Worm (Caenorhabditis elegans): ENCODE data around the gene col-148.

The col-148 gene

DNA sequence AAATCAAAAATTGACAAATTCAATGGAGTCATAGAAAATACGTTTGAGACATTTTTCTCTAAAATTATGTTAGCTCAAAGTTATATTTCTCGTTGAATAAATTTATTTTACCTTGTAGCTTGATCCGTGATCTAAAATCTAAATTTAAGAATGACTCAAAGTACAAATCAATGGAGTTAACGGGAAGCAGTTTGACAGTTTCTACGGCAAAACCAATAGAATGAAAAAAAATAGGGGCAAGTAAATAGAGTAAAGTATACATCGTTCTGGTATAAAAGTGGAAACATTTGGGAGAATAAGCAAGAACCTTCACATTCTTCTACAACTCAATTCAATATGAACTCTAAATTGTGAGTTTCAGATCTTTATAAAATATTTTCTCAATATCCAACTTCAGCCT lies 10.6 kb upstream of the col-148 start, which contains the start of gene fipr-6:
Gene fipr-6 (plus strand): TSS at position 301 of the 400 bp plus-strand sequence.
- no peak for TF ChIP-seq T26A8.4 (GFP tag; IDR thresholded peaks at IDR 0.05)
- TF ChIP-seq daf-19 (GFP tag; conservative IDR thresholded peaks at IDR 0.05) = no peak
- no peak for TF ChIP-seq hmg-1.1 (GFP tag; IDR thresholded peaks at IDR 0.05)
- no peak for TF ChIP-seq F10B5.3 (tag; optimal IDR thresholded peaks at IDR 0.05)
- no peak for TF ChIP-seq nhr-10 (tag; optimal IDR thresholded peaks at IDR 0.05)
- no peak for TF ChIP-seq vab-7 (GFP tag; IDR thresholded peaks at IDR 0.05)
- no peak for TF ChIP-seq spr-3 (GFP tag; optimal IDR thresholded peaks at IDR 0.05)
- no peak for TF ChIP-seq dpl-1 (GFP tag; optimal IDR thresholded peaks at IDR 0.05)
- no peak for TF ChIP-seq nhr-237 (tag; optimal IDR thresholded peaks at IDR 0.05)
- TF ChIP-seq mdl-1 (tag; optimal IDR thresholded peaks at IDR 0.05) = no peak
- no peak for TF ChIP-seq lin-39 (tag; optimal IDR thresholded peaks at IDR 0.05)
- TF ChIP-seq daf-16 (GFP tag; optimal IDR thresholded peaks at IDR 0.05) = no peak
- no peak for TF ChIP-seq daf-16 (tag; optimal IDR thresholded peaks at IDR 0.05)
- no peak for TF ChIP-seq sdz-12 (GFP tag; optimal IDR thresholded peaks at IDR 0.05)
- TF ChIP-seq daf-12 (tag; optimal IDR thresholded peaks at IDR 0.05) = no peak
- TF ChIP-seq snpc-1.2 (GFP tag; IDR thresholded peaks at IDR 0.05) = no peak
- no peak for TF ChIP-seq F44E2.7 (GFP tag; IDR thresholded peaks at IDR 0.05)
- TF ChIP-seq attf-4 (tag; optimal IDR thresholded peaks at IDR 0.05) = no peak
- TF ChIP-seq ceh-82 (tag; optimal IDR thresholded peaks at IDR 0.05) = no peak
- TF ChIP-seq ces-1 (GFP tag; optimal IDR thresholded peaks at IDR 0.05) = no peak
- no peak for TF ChIP-seq zip-11 (GFP tag; IDR thresholded peaks at IDR 0.05)

DNA sequence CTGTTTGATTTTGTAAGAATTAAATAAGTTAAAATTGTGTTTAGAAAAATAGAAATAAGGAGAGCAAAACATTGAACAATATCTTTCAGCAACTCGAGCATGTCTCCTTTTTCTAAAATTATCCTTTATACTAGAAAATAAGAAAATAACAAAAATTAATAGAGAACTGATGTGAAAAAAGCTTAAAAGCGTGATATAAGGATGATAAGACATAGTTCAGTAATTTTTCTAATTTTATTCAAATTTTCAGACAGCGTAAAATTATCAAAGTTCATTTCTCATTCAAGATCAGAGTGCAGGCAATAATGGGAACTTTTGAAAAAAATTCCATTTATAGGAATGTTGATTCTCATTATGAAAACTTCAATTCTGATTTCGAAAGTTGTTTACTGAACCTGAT lies 8.2 kb upstream of the col-148 start, which contains the start of gene str-182:
Gene str-182 (minus strand): TSS at position 101 of the 400 bp plus-strand sequence.
- TF ChIP-seq dve-1 (tag; optimal IDR thresholded peaks at IDR 0.05; ENCODE audit: insufficient read depth) (no peak), fos-1 (tag; optimal IDR thresholded peaks at IDR 0.05) (no peak), hmg-1.1 (GFP tag; IDR thresholded peaks at IDR 0.05) (no peak), attf-4 (tag; optimal IDR thresholded peaks at IDR 0.05) (no peak), lin-1 (GFP tag; IDR thresholded peaks at IDR 0.05) (no peak), mdl-1 (tag; optimal IDR thresholded peaks at IDR 0.05) (no peak), lir-3 (tag; optimal IDR thresholded peaks at IDR 0.05) (no peak), set-16 (GFP tag; IDR thresholded peaks at IDR 0.05) (no peak), nhr-10 (tag; optimal IDR thresholded peaks at IDR 0.05) (no peak), mxl-3 (GFP tag; optimal IDR thresholded peaks at IDR 0.05) (no peak), egl-43 (GFP tag; IDR thresholded peaks at IDR 0.05) (no peak), daf-12 (tag; optimal IDR thresholded peaks at IDR 0.05) (no peak), mep-1 (tag; optimal IDR thresholded peaks at IDR 0.05) (no peak), lim-7 (GFP tag; IDR thresholded peaks at IDR 0.05) (no peak), ama-1 (optimal IDR thresholded peaks at IDR 0.05) (no peak), ceh-32 (tag; optimal IDR thresholded peaks at IDR 0.05; ENCODE audit: poor library complexity) (no peak), fkh-10 (GFP tag; optimal IDR thresholded peaks at IDR 0.05) (no peak), rbr-2 (tag; optimal IDR thresholded peaks at IDR 0.05) (no peak), F37D6.2 (tag; optimal IDR thresholded peaks at IDR 0.05) (no peak)

DNA sequence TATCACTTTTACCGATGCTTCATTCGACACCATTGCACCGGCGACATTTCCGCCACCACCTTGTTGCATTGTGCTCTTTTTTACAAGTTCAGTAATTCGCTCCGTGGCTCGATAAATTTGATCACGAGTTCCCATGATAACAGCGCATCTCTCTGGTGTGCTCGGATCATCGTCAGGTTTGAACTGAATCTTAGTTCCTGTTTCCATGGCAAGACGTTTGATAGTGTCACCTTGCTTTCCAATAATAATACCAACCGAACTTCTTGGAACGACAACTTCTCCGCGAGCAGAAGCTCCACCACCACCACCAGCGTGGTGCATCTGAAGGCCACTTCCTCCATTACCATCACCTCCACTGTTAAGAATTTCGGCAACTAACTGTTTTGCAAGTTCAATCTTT lies 4.4 kb upstream of the col-148 start:
- no peak for TF ChIP-seq unc-62 (GFP tag; optimal IDR thresholded peaks at IDR 0.05 in 1 of 2)
- TF ChIP-seq unc-62 (tag; optimal IDR thresholded peaks at IDR 0.05) = no peak
- TF ChIP-seq dmd-8 (GFP tag; IDR thresholded peaks at IDR 0.05) = no peak
- TF ChIP-seq ceh-44 (GFP tag; IDR thresholded peaks at IDR 0.05) = no peak
- TF ChIP-seq aha-1 (tag) = peak; percentile 96

Measured in whole organism, L4 larva.